Worm (Caenorhabditis elegans) whole organism, young adult: ENCODE measurements around the gene nhr-227.

Experiments
- dpl-1 ChIP-seq: fragments of 150-350 bp; optimal IDR thresholded peaks from 2 replicates; lab custom pipeline; 2014; ENCODE audit warnings: missing biosample characterization, missing genetic modification reagents, missing genetic modification characterization
- efl-1 ChIP-seq: fragments of 150-350 bp; optimal IDR thresholded peaks from 2 replicates; lab custom pipeline; 2014; ENCODE audit warnings: missing biosample characterization, missing genetic modification reagents, missing genetic modification characterization
- ekl-4 ChIP-seq: fragments of 200-800 bp; sonication (Bioruptor generic); IDR thresholded peaks from 2 replicates; pipeline ENCODE4 v1.3.6; 2022; ENCODE audit warnings: missing genetic modification reagents, missing genetic modification characterization, missing compliant biosample characterization
- hlh-26 ChIP-seq: fragments of 200-800 bp; sonication (Bioruptor generic); conservative IDR thresholded peaks from 2 replicates; pipeline ENCODE4 v1.3.6; 2022; ENCODE audit warnings: missing genetic modification reagents, missing genetic modification characterization, missing compliant biosample characterization
- lin-35 ChIP-seq, 3 experiments: fragments of 150-350 bp in 2 of 3; sonication (generic microtip) in 1 of 3; optimal IDR thresholded peaks; 2 replicates each; lab custom pipeline; 2014 to 2018; ENCODE audit warnings: missing biosample characterization in 3 of 3, missing genetic modification characterization in 3 of 3, missing genetic modification reagents in 3 of 3
- lsy-27 ChIP-seq: sonication (generic microtip); optimal IDR thresholded peaks from 2 replicates; lab custom pipeline; 2017; ENCODE audit warnings: missing genetic modification characterization, mild to moderate bottlenecking, missing compliant biosample characterization, antibody characterized with exemption, missing genotype, borderline replicate concordance; ENCODE audit not compliant: insufficient read depth
- snpc-4 ChIP-seq, 5 experiments: fragments of 150-350 bp in 1 of 5; sonication (generic microtip) in 4 of 5; optimal IDR thresholded peaks; 2 replicates each; lab custom pipeline; 2014 to 2018; ENCODE audit warnings: missing genetic modification characterization in 5 of 5, missing biosample characterization in 3 of 5, antibody characterized with exemption in 2 of 5, mild to moderate bottlenecking in 2 of 5, missing compliant biosample characterization in 2 of 5, missing genotype in 2 of 5, moderate library complexity in 2 of 5, missing genetic modification reagents in 1 of 5
- unc-130 ChIP-seq: sonication (generic microtip); optimal IDR thresholded peaks from 2 replicates; lab custom pipeline; 2016; ENCODE audit warnings: missing genetic modification reagents, missing genetic modification characterization, missing compliant biosample characterization
- unc-62 ChIP-seq: fragments of 150-350 bp; optimal IDR thresholded peaks from 2 replicates; lab custom pipeline; 2014; ENCODE audit warnings: missing biosample characterization, missing genetic modification reagents, missing genetic modification characterization

ce11 chrV:2274253-2274892 is 10.9 kb upstream of the nhr-227 start, which contains the start of the genes Y5H2A.4 and abu-4:
- TF ChIP-seq ekl-4 (no peak), unc-62 (no peak), lsy-27 (tag; lab: Kevin White, UChicago) (no peak), lin-35 (GFP tag; optimal IDR thresholded peaks at IDR 0.05; lab: Kevin White, UChicago) (no peak), dpl-1 (GFP tag; lab: Kevin White, UChicago) (no peak), snpc-4 (GFP tag; optimal IDR thresholded peaks at IDR 0.05; lab: Kevin White, UChicago) (no peak), snpc-4 (tag; optimal IDR thresholded peaks at IDR 0.05; lab: Kevin White, UChicago) (no peak), efl-1 (GFP tag; lab: Kevin White, UChicago) (no peak), hlh-26 (GFP tag; lab: Robert Waterston, UW) (no peak), unc-130 (no peak)
